Fruit fly (Drosophila melanogaster) whole organism, embryonic: ENCODE data around the gene mRpL20.
A peak's percentile ranks its signal among the peaks of the same experiment; 100 is the strongest.

Experiments
- Asciz ChIP-seq: fragments of 200-800 bp; sonication (Bioruptor generic); optimal IDR thresholded peaks from 2 replicates; lab custom pipeline; 2017; ENCODE audit warnings: missing biosample characterization, mild to moderate bottlenecking, missing genetic modification characterization, missing genetic modification reagents
- B-H2 ChIP-seq: fragments of 200-800 bp; sonication (Bioruptor generic); optimal IDR thresholded peaks from 2 replicates; lab custom pipeline; 2018; ENCODE audit warnings: missing biosample characterization, mild to moderate bottlenecking, missing genetic modification characterization
- CG10462 ChIP-seq: fragments of 200-800 bp; sonication (Bioruptor generic); optimal IDR thresholded peaks from 2 replicates; lab custom pipeline; 2016; ENCODE audit warnings: missing biosample characterization, missing genetic modification characterization
- CG11560 ChIP-seq: fragments of 200-800 bp; sonication (Bioruptor generic); IDR thresholded peaks from 3 replicates; pipeline ENCODE4 v1.3.6; 2022; ENCODE audit warnings: missing biosample characterization, missing genetic modification characterization
- CG12219 ChIP-seq: fragments of 200-800 bp; sonication (Bioruptor generic); optimal IDR thresholded peaks from 3 replicates; lab custom pipeline; 2018; ENCODE audit warnings: missing biosample characterization, mild to moderate bottlenecking, missing genetic modification characterization
- CG12391 ChIP-seq: fragments of 200-800 bp; sonication (Bioruptor generic); optimal IDR thresholded peaks from 3 replicates; lab custom pipeline; 2018; ENCODE audit warnings: missing biosample characterization, mild to moderate bottlenecking, missing genetic modification characterization, moderate library complexity
- CG14710 ChIP-seq: fragments of 200-800 bp; sonication (Bioruptor generic); optimal IDR thresholded peaks from 3 replicates; lab custom pipeline; 2019; ENCODE audit warnings: missing biosample characterization, mild to moderate bottlenecking, missing genetic modification characterization, moderate library complexity
- CG15073 ChIP-seq: fragments of 200-800 bp; sonication (Bioruptor generic); optimal IDR thresholded peaks from 2 replicates; lab custom pipeline; 2016; ENCODE audit warnings: missing biosample characterization, missing genetic modification characterization
- CG17361 ChIP-seq: fragments of 200-800 bp; sonication (Bioruptor generic); IDR thresholded peaks from 3 replicates; pipeline ENCODE4 v1.3.6; 2022; ENCODE audit warnings: missing biosample characterization, missing genetic modification characterization
- CG18476 ChIP-seq: fragments of 200-800 bp; sonication (Bioruptor generic); optimal IDR thresholded peaks from 2 replicates; lab custom pipeline; 2016; ENCODE audit warnings: missing biosample characterization, mild to moderate bottlenecking, missing genetic modification characterization
- CG18764 ChIP-seq: fragments of 200-800 bp; sonication (Bioruptor generic); optimal IDR thresholded peaks from 3 replicates; lab custom pipeline; 2016; ENCODE audit warnings: missing biosample characterization, missing genetic modification characterization
- CG2889 ChIP-seq: fragments of 200-800 bp; sonication (Bioruptor generic); IDR thresholded peaks from 3 replicates; pipeline ENCODE4 v1.3.6; 2022; ENCODE audit warnings: missing biosample characterization, missing genetic modification characterization
- CG30020 ChIP-seq: fragments of 200-800 bp; optimal IDR thresholded peaks from 2 replicates; lab custom pipeline; 2019; ENCODE audit warnings: missing biosample characterization, mild to moderate bottlenecking, missing genetic modification characterization, moderate library complexity
- CG3407 ChIP-seq: fragments of 200-800 bp; sonication (Bioruptor generic); optimal IDR thresholded peaks from 2 replicates; lab custom pipeline; 2018; ENCODE audit warnings: missing biosample characterization, mild to moderate bottlenecking, missing genetic modification characterization
- CG3847 ChIP-seq: fragments of 200-800 bp; sonication (Bioruptor generic); IDR thresholded peaks from 2 replicates; pipeline ENCODE4 v1.3.6; 2022; ENCODE audit warnings: missing biosample characterization, missing genetic modification characterization
- CG4360 ChIP-seq: fragments of 200-800 bp; sonication (Bioruptor generic); IDR thresholded peaks from 2 replicates; pipeline ENCODE4 v1.3.6; 2022; ENCODE audit warnings: missing biosample characterization, missing genetic modification characterization
- CG43689 ChIP-seq: fragments of 200-800 bp; sonication (Bioruptor generic); IDR thresholded peaks from 2 replicates; pipeline ENCODE4 v1.3.6; 2022; ENCODE audit warnings: missing biosample characterization, missing genetic modification characterization
- CG6175 ChIP-seq: fragments of 200-800 bp; sonication (Bioruptor generic); IDR thresholded peaks from 3 replicates; pipeline ENCODE4 v1.3.6; 2022; ENCODE audit warnings: missing biosample characterization, missing genetic modification characterization
- CHES-1-like ChIP-seq: fragments of 200-800 bp; sonication (Bioruptor generic); optimal IDR thresholded peaks from 2 replicates; lab custom pipeline; 2016; ENCODE audit warnings: missing biosample characterization, missing genetic modification characterization
- CoRest ChIP-seq: fragments of 200-800 bp; sonication (Bioruptor generic); optimal IDR thresholded peaks from 3 replicates; lab custom pipeline; 2018; ENCODE audit warnings: missing biosample characterization, mild to moderate bottlenecking, missing genetic modification characterization, moderate library complexity
- Dip2 ChIP-seq: fragments of 200-800 bp; sonication (Bioruptor generic); IDR thresholded peaks from 2 replicates; pipeline ENCODE4 v1.3.6; 2022; ENCODE audit warnings: missing biosample characterization, missing genetic modification characterization
- Ets65A ChIP-seq: fragments of 200-800 bp; sonication (Bioruptor generic); peaks from one replicate; lab custom pipeline; 2016; ENCODE audit warnings: missing biosample characterization, missing genetic modification characterization
- Fer1 ChIP-seq: fragments of 200-800 bp; sonication (Bioruptor generic); optimal IDR thresholded peaks from 2 replicates; lab custom pipeline; 2017; ENCODE audit warnings: missing biosample characterization, mild to moderate bottlenecking, missing genetic modification characterization
- Hr51 ChIP-seq, 2 experiments: fragments of 200-800 bp; sonication (Bioruptor generic); optimal IDR thresholded peaks; 2 replicates in 1 of 2; 3 replicates in 1 of 2; lab custom pipeline; 2016 to 2018; ENCODE audit warnings: missing biosample characterization in 2 of 2, missing genetic modification characterization in 2 of 2, mild to moderate bottlenecking in 1 of 2, moderate library complexity in 1 of 2
- Mes4 ChIP-seq: fragments of 200-800 bp; sonication (Bioruptor generic); optimal IDR thresholded peaks from 2 replicates; lab custom pipeline; 2016; ENCODE audit warnings: missing biosample characterization, missing genetic modification characterization
- NFAT ChIP-seq: fragments of 200-800 bp; sonication (Bioruptor generic); IDR thresholded peaks from 2 replicates; pipeline ENCODE4 v1.3.6; 2022; ENCODE audit warnings: missing biosample characterization, missing genetic modification characterization
- Sox100B ChIP-seq: fragments of 200-800 bp; sonication (Bioruptor generic); optimal IDR thresholded peaks from 3 replicates; lab custom pipeline; 2018; ENCODE audit warnings: missing biosample characterization, mild to moderate bottlenecking, missing genetic modification characterization
- Xrp1 ChIP-seq: fragments of 200-800 bp; sonication (Bioruptor generic); IDR thresholded peaks from 2 replicates; pipeline ENCODE4 v1.3.6; 2022; ENCODE audit warnings: missing biosample characterization, missing genetic modification characterization
- abd-A ChIP-seq: fragments of 200-800 bp; sonication (Bioruptor generic); optimal IDR thresholded peaks from 3 replicates; lab custom pipeline; 2019; ENCODE audit warnings: missing biosample characterization, mild to moderate bottlenecking, missing genetic modification characterization, moderate library complexity
- ac ChIP-seq: fragments of 200-800 bp; sonication (Bioruptor generic); optimal IDR thresholded peaks from 3 replicates; lab custom pipeline; 2017; ENCODE audit warnings: missing biosample characterization, mild to moderate bottlenecking, missing genetic modification characterization
- ase ChIP-seq: fragments of 200-800 bp; sonication (Bioruptor generic); IDR thresholded peaks from 3 replicates; pipeline ENCODE4 v1.3.6; 2022; ENCODE audit warnings: missing biosample characterization, missing genetic modification characterization
- crc ChIP-seq: fragments of 200-800 bp; sonication (Bioruptor generic); optimal IDR thresholded peaks from 2 replicates; lab custom pipeline; 2016; ENCODE audit warnings: missing biosample characterization, missing genetic modification characterization
- danr ChIP-seq: fragments of 200-800 bp; sonication (Bioruptor generic); IDR thresholded peaks from 2 replicates; pipeline ENCODE4 v1.3.6; 2022; ENCODE audit warnings: missing biosample characterization, missing genetic modification characterization
- dm ChIP-seq: fragments of 200-800 bp; sonication (Bioruptor generic); optimal IDR thresholded peaks from 3 replicates; lab custom pipeline; 2016; ENCODE audit warnings: missing biosample characterization, missing genetic modification characterization
- esg ChIP-seq: fragments of 200-800 bp; sonication (Bioruptor generic); conservative IDR thresholded peaks from 2 replicates; pipeline ENCODE4 v1.3.6; 2022; ENCODE audit warnings: missing biosample characterization, missing genetic modification characterization
- fd64A ChIP-seq: fragments of 200-800 bp; sonication (Bioruptor generic); optimal IDR thresholded peaks from 3 replicates; lab custom pipeline; 2018; ENCODE audit warnings: missing biosample characterization, mild to moderate bottlenecking, missing genetic modification characterization
- fd96Cb ChIP-seq: fragments of 200-800 bp; sonication (Bioruptor generic); optimal IDR thresholded peaks from 2 replicates; lab custom pipeline; 2018; ENCODE audit warnings: missing biosample characterization, mild to moderate bottlenecking, missing genetic modification characterization, moderate library complexity
- gcm2 ChIP-seq: fragments of 200-800 bp; sonication (Bioruptor generic); optimal IDR thresholded peaks from 2 replicates; lab custom pipeline; 2016; ENCODE audit warnings: missing biosample characterization, missing genetic modification characterization
- grau ChIP-seq: fragments of 200-800 bp; optimal IDR thresholded peaks from 3 replicates; lab custom pipeline; 2019; ENCODE audit warnings: missing biosample characterization, mild to moderate bottlenecking, missing genetic modification characterization, moderate library complexity
- her ChIP-seq: fragments of 200-800 bp; sonication (Bioruptor generic); optimal IDR thresholded peaks from 2 replicates; lab custom pipeline; 2016; ENCODE audit warnings: missing biosample characterization, missing genetic modification characterization
- onecut ChIP-seq: fragments of 200-800 bp; sonication (Bioruptor generic); IDR thresholded peaks from 2 replicates; pipeline ENCODE4 v1.3.6; 2022; ENCODE audit warnings: missing biosample characterization, missing genetic modification characterization
- pnt ChIP-seq: fragments of 200-800 bp; sonication (Bioruptor generic); optimal IDR thresholded peaks from 3 replicates; lab custom pipeline; 2016; ENCODE audit warnings: missing biosample characterization, missing genetic modification characterization
- pros ChIP-seq: fragments of 200-800 bp; sonication (Bioruptor generic); optimal IDR thresholded peaks from 3 replicates; lab custom pipeline; 2019; ENCODE audit warnings: missing biosample characterization, mild to moderate bottlenecking, missing genetic modification characterization, moderate library complexity
- salm ChIP-seq: fragments of 200-800 bp; sonication (Bioruptor generic); optimal IDR thresholded peaks from 2 replicates; lab custom pipeline; 2018; ENCODE audit warnings: missing biosample characterization, mild to moderate bottlenecking, missing genetic modification characterization
- sisA ChIP-seq: fragments of 200-800 bp; sonication (Bioruptor generic); IDR thresholded peaks from 2 replicates; pipeline ENCODE4 v1.3.6; 2022; ENCODE audit warnings: missing biosample characterization, missing genetic modification characterization
- sqz ChIP-seq: fragments of 200-800 bp; sonication (Bioruptor generic); optimal IDR thresholded peaks from 3 replicates; lab custom pipeline; 2018; ENCODE audit warnings: missing biosample characterization, mild to moderate bottlenecking, missing genetic modification characterization
- stwl ChIP-seq: fragments of 200-800 bp; sonication (Bioruptor generic); optimal IDR thresholded peaks from 3 replicates; lab custom pipeline; 2018; ENCODE audit warnings: missing biosample characterization, mild to moderate bottlenecking, missing genetic modification characterization, moderate library complexity
- tll ChIP-seq, 2 experiments: fragments of 200-800 bp in 1 of 2; fragments of >200 bp in 1 of 2; sonication (Bioruptor generic) in 1 of 2; optimal IDR thresholded peaks; 2 replicates each; lab custom pipeline; 2017 to 2019; ENCODE audit warnings: missing biosample characterization in 2 of 2, missing genetic modification characterization in 2 of 2, mild to moderate bottlenecking in 1 of 2, moderate library complexity in 1 of 2
- trh ChIP-seq: fragments of 200-800 bp; sonication (Bioruptor generic); optimal IDR thresholded peaks from 2 replicates; lab custom pipeline; 2016; ENCODE audit warnings: missing biosample characterization, missing genetic modification characterization
- ttk ChIP-seq: fragments of 200-800 bp; sonication (Bioruptor generic); IDR thresholded peaks from 2 replicates; pipeline ENCODE4 v2.1.2; 2022; ENCODE audit warnings: missing biosample characterization, missing genetic modification characterization

Gene mRpL20

DNA sequence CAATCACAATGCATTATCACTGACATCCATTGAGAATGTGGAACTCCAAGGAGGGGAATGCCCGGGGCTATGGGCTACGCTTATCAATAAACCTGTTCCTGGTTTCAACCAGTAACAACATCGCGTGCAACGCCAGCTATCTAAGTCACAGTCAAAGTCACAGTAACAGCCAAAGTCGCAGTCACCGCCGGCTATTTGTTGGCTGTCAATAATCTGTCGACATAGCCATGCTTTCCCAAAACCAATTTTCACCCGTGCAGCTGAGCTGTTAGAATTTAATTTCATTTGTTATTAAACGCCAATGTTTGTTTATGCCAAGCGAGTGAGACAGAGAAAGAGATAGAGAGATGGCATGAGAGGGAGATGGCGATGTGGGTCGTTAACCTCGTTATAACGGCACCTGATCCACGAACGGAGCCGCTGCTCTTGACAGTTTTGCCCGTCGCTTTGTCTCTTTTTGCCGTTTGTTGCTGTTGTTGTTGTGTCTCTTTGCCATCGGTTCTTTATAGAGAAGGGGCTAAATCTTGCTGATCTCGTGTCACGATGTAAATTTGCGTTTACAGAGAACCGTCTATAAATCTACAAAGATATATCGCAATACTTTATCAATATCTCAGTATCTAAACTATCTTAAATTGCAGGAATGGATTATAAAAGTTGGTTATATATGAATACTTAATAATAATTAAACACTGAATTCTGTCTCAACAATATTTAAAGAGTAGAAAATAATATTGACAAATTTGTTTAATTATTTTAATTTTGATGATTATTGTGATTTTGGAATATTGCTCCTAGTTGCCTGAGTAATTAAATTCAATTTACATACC lies 14.6 kb upstream of the mRpL20 start (continued):
- peak; percentile 28 for TF ChIP-seq fd96Cb (tag; lab: Kevin White, UChicago)
- TF ChIP-seq Asciz (GFP tag; lab: Kevin White, UChicago): no peak
- TF ChIP-seq pros: peak; percentile 15
- TF ChIP-seq B-H2 (GFP tag; lab: Kevin White, UChicago): no peak
- TF ChIP-seq sqz (GFP tag; lab: Kevin White, UChicago): peak; percentile 16
- TF ChIP-seq CG3407: peak; percentile 60
- TF ChIP-seq CG6175 (GFP tag; lab: Robert Waterston, UW): no peak
- TF ChIP-seq ase (GFP tag; lab: Robert Waterston, UW): no peak
- no peak for TF ChIP-seq CG10462
- TF ChIP-seq NFAT (GFP tag; lab: Robert Waterston, UW): peak; percentile 31; the same call in 1 of the 2 replicates
- TF ChIP-seq ac: no peak
- TF ChIP-seq CG15073 (GFP tag; lab: Kevin White, UChicago): no peak
- no peak for TF ChIP-seq esg (GFP tag; lab: Robert Waterston, UW)
- no peak for TF ChIP-seq crc (GFP tag; lab: Kevin White, UChicago)
- TF ChIP-seq gcm2 (GFP tag; lab: Kevin White, UChicago): no peak
- TF ChIP-seq Hr51 (GFP tag; optimal IDR thresholded peaks at IDR 0.05; lab: Kevin White, UChicago): no peak
- no peak for TF ChIP-seq CG18764 (GFP tag; lab: Kevin White, UChicago)
- no peak for TF ChIP-seq CG3847 (GFP tag; lab: Robert Waterston, UW)
- no peak for TF ChIP-seq Ets65A (GFP tag; lab: Kevin White, UChicago)
- TF ChIP-seq Sox100B (GFP tag; lab: Kevin White, UChicago): peak; percentile 18
- 0 out of 2 replicates have a peak, but pooled peaks have one; percentile 24 for TF ChIP-seq onecut
- no peak for TF ChIP-seq trh (GFP tag; lab: Kevin White, UChicago)
- TF ChIP-seq danr (GFP tag; lab: Robert Waterston, UW): no peak
- TF ChIP-seq Dip2: no peak
- no peak for TF ChIP-seq Fer1 (GFP tag; lab: Kevin White, UChicago)
- TF ChIP-seq dm: peak; percentile 13
- peak; percentile 49 for TF ChIP-seq CG14710
- TF ChIP-seq CG17361 (GFP tag; lab: Robert Waterston, UW): peak; percentile 75
- TF ChIP-seq CG2889 (GFP tag; lab: Robert Waterston, UW): no peak
- no peak for TF ChIP-seq ttk (GFP tag; lab: Robert Waterston, UW)
- TF ChIP-seq Mes4 (GFP tag; lab: Kevin White, UChicago): no peak
- TF ChIP-seq grau (tag; lab: Kevin White, UChicago): peak; percentile 40
- TF ChIP-seq CG4360 (GFP tag; lab: Robert Waterston, UW): peak; percentile 84
- TF ChIP-seq her (GFP tag; lab: Kevin White, UChicago): no peak
- TF ChIP-seq CG12391 (tag; lab: Kevin White, UChicago): peak; percentile 53
- peak; percentile 42 for TF ChIP-seq stwl (tag; lab: Kevin White, UChicago)
- TF ChIP-seq salm (tag; lab: Kevin White, UChicago): no peak
- no peak for TF ChIP-seq sisA (GFP tag; lab: Robert Waterston, UW)
- 0 out of 2 replicates have a peak, but pooled peaks have one; percentile 3 for TF ChIP-seq CG43689 (GFP tag; lab: Robert Waterston, UW)
- no peak for TF ChIP-seq pnt (GFP tag; lab: Kevin White, UChicago)
- peak; percentile 67 for TF ChIP-seq fd64A (GFP tag; lab: Kevin White, UChicago)
- peak; percentile 80 for TF ChIP-seq abd-A (tag; lab: Kevin White, UChicago)
- peak; percentile 30 for TF ChIP-seq CoRest
- TF ChIP-seq CG12219 (GFP tag; lab: Kevin White, UChicago): no peak
- no peak for TF ChIP-seq Xrp1 (GFP tag; lab: Robert Waterston, UW)
- TF ChIP-seq CHES-1-like: no peak
- TF ChIP-seq CG11560 (tag; lab: Robert Waterston, UW): no peak
- no peak for TF ChIP-seq CG30020 (tag; lab: Kevin White, UChicago)
- peak in 1 of 2 experiments; percentile 30 for TF ChIP-seq tll (GFP tag; optimal IDR thresholded peaks at IDR 0.05; lab: Kevin White, UChicago)
- TF ChIP-seq CG18476 (GFP tag; lab: Kevin White, UChicago): no peak
